Fruit fly (Drosophila melanogaster) whole organism, embryonic: ENCODE results near the gene Tps1.

Experiments
- Asciz ChIP-seq: fragments of 200-800 bp; sonication (Bioruptor generic); optimal IDR thresholded peaks from 2 replicates; lab custom pipeline; 2017; ENCODE audit warnings: missing biosample characterization, mild to moderate bottlenecking, missing genetic modification characterization, missing genetic modification reagents
- BEAF-32 ChIP-seq: fragments of 200-800 bp; sonication (Bioruptor generic); optimal IDR thresholded peaks from 3 replicates; lab custom pipeline; 2017; ENCODE audit warnings: missing biosample characterization, missing genetic modification characterization, mild to moderate bottlenecking, moderate library complexity, missing genetic modification reagents
- CG10366 ChIP-seq: fragments of 200-800 bp; sonication (Bioruptor generic); IDR thresholded peaks from 2 replicates; pipeline ENCODE4 v1.3.6; 2022; ENCODE audit warnings: missing biosample characterization, missing genetic modification characterization
- CG11247 ChIP-seq: fragments of 200-800 bp; sonication (Bioruptor generic); IDR thresholded peaks from 2 replicates; pipeline ENCODE4 v1.3.6; 2022; ENCODE audit warnings: missing biosample characterization, missing genetic modification characterization
- CG12104 ChIP-seq: fragments of 200-800 bp; sonication (Bioruptor generic); optimal IDR thresholded peaks from 3 replicates; lab custom pipeline; 2016; ENCODE audit warnings: missing biosample characterization, missing genetic modification characterization
- CG12744 ChIP-seq: fragments of 200-800 bp; sonication (Bioruptor generic); optimal IDR thresholded peaks from 2 replicates; lab custom pipeline; 2016; ENCODE audit warnings: missing biosample characterization, missing genetic modification characterization
- CG15073 ChIP-seq: fragments of 200-800 bp; sonication (Bioruptor generic); optimal IDR thresholded peaks from 2 replicates; lab custom pipeline; 2016; ENCODE audit warnings: missing biosample characterization, missing genetic modification characterization
- CG1529 ChIP-seq: fragments of 200-800 bp; sonication (Bioruptor generic); optimal IDR thresholded peaks from 3 replicates; lab custom pipeline; 2018; ENCODE audit warnings: missing biosample characterization, missing genetic modification characterization
- CG17612 ChIP-seq: fragments of 200-800 bp; sonication (Bioruptor generic); IDR thresholded peaks from 2 replicates; pipeline ENCODE4 v1.3.6; 2022; ENCODE audit warnings: missing biosample characterization, missing genetic modification characterization
- CG18011 ChIP-seq: fragments of 200-800 bp; sonication (Bioruptor generic); optimal IDR thresholded peaks from 2 replicates; lab custom pipeline; 2017; ENCODE audit warnings: missing biosample characterization, missing genetic modification characterization, mild to moderate bottlenecking, moderate library complexity, missing genotype
- CG31365 ChIP-seq: fragments of 200-800 bp; sonication (Bioruptor generic); optimal IDR thresholded peaks from 2 replicates; lab custom pipeline; 2018; ENCODE audit warnings: missing biosample characterization, mild to moderate bottlenecking, missing genetic modification characterization
- CG3838 ChIP-seq: fragments of 200-800 bp; sonication (Bioruptor generic); optimal IDR thresholded peaks from 3 replicates; lab custom pipeline; 2016; ENCODE audit warnings: missing biosample characterization, missing genetic modification characterization
- CG3847 ChIP-seq: fragments of 200-800 bp; sonication (Bioruptor generic); IDR thresholded peaks from 2 replicates; pipeline ENCODE4 v1.3.6; 2022; ENCODE audit warnings: missing biosample characterization, missing genetic modification characterization
- CG4360 ChIP-seq: fragments of 200-800 bp; sonication (Bioruptor generic); IDR thresholded peaks from 2 replicates; pipeline ENCODE4 v1.3.6; 2022; ENCODE audit warnings: missing biosample characterization, missing genetic modification characterization
- CG6854 ChIP-seq: fragments of 200-800 bp; sonication (Bioruptor generic); optimal IDR thresholded peaks from 3 replicates; lab custom pipeline; 2017; ENCODE audit warnings: missing biosample characterization, mild to moderate bottlenecking, missing genetic modification characterization
- CG7786 ChIP-seq: fragments of 200-800 bp; sonication (Bioruptor generic); optimal IDR thresholded peaks from 2 replicates; lab custom pipeline; 2016; ENCODE audit warnings: missing biosample characterization, missing genetic modification characterization
- CG8944 ChIP-seq: fragments of 200-800 bp; sonication (Bioruptor generic); optimal IDR thresholded peaks from 3 replicates; lab custom pipeline; 2016; ENCODE audit warnings: missing biosample characterization, missing genetic modification characterization
- CoRest ChIP-seq: fragments of 200-800 bp; sonication (Bioruptor generic); optimal IDR thresholded peaks from 3 replicates; lab custom pipeline; 2018; ENCODE audit warnings: missing biosample characterization, mild to moderate bottlenecking, missing genetic modification characterization, moderate library complexity
- HLH3B ChIP-seq: fragments of 200-800 bp; sonication (Bioruptor generic); IDR thresholded peaks from 2 replicates; pipeline ENCODE4 v1.3.6; 2022; ENCODE audit warnings: missing biosample characterization, missing genetic modification characterization
- HLH54F ChIP-seq: fragments of 200-800 bp; sonication (Bioruptor generic); optimal IDR thresholded peaks from 3 replicates; lab custom pipeline; 2016; ENCODE audit warnings: missing biosample characterization, missing genetic modification characterization
- Hey ChIP-seq: fragments of 200-800 bp; sonication (Bioruptor generic); optimal IDR thresholded peaks from 3 replicates; lab custom pipeline; 2018; ENCODE audit warnings: missing biosample characterization, mild to moderate bottlenecking, missing genetic modification characterization
- HmgD ChIP-seq: fragments of 200-800 bp; sonication (Bioruptor generic); optimal IDR thresholded peaks from 3 replicates; lab custom pipeline; 2016; ENCODE audit warnings: missing biosample characterization, missing genetic modification characterization
- Hr78 ChIP-seq, 2 experiments: fragments of 200-800 bp in 1 of 2; fragments of >200 bp in 1 of 2; sonication (Bioruptor generic) in 1 of 2; optimal IDR thresholded peaks; 2 replicates each; lab custom pipeline; 2017 to 2019; ENCODE audit warnings: missing biosample characterization in 2 of 2, missing genetic modification characterization in 2 of 2, mild to moderate bottlenecking in 1 of 2, moderate library complexity in 1 of 2
- Kr ChIP-seq: fragments of 200-800 bp; sonication (Bioruptor generic); optimal IDR thresholded peaks from 2 replicates; lab custom pipeline; 2017; ENCODE audit warnings: missing biosample characterization, mild to moderate bottlenecking, missing genetic modification characterization
- Max ChIP-seq: fragments of 200-800 bp; sonication (Bioruptor generic); optimal IDR thresholded peaks from 2 replicates; lab custom pipeline; 2016; ENCODE audit warnings: missing biosample characterization, mild to moderate bottlenecking, missing genetic modification characterization
- Meics ChIP-seq: fragments of 200-800 bp; sonication (Bioruptor generic); optimal IDR thresholded peaks from 2 replicates; lab custom pipeline; 2017; ENCODE audit warnings: missing biosample characterization, mild to moderate bottlenecking, missing genetic modification characterization
- Nf-YB ChIP-seq: fragments of 200-800 bp; sonication (Bioruptor generic); optimal IDR thresholded peaks from 3 replicates; lab custom pipeline; 2019; ENCODE audit warnings: missing biosample characterization, mild to moderate bottlenecking, missing genetic modification characterization, moderate library complexity
- NfI ChIP-seq: fragments of 200-800 bp; sonication (Bioruptor generic); optimal IDR thresholded peaks from 3 replicates; lab custom pipeline; 2018; ENCODE audit warnings: missing biosample characterization, mild to moderate bottlenecking, missing genetic modification characterization, moderate library complexity
- Six4 ChIP-seq: fragments of 200-800 bp; sonication (Bioruptor generic); optimal IDR thresholded peaks from 2 replicates; lab custom pipeline; 2016; ENCODE audit warnings: missing biosample characterization, missing genetic modification characterization
- Sry-β ChIP-seq: fragments of 200-800 bp; sonication (Bioruptor generic); optimal IDR thresholded peaks from 2 replicates; lab custom pipeline; 2018; ENCODE audit warnings: missing biosample characterization, mild to moderate bottlenecking, missing genetic modification characterization, moderate library complexity
- YL-1 ChIP-seq: fragments of 200-800 bp; sonication (Bioruptor generic); optimal IDR thresholded peaks from 3 replicates; lab custom pipeline; 2017; ENCODE audit warnings: missing biosample characterization, mild to moderate bottlenecking, missing genetic modification characterization
- ab ChIP-seq: fragments of 200-800 bp; sonication (Bioruptor generic); optimal IDR thresholded peaks from 2 replicates; lab custom pipeline; 2016; ENCODE audit warnings: missing biosample characterization, missing genetic modification characterization
- ac ChIP-seq: fragments of 200-800 bp; sonication (Bioruptor generic); optimal IDR thresholded peaks from 3 replicates; lab custom pipeline; 2017; ENCODE audit warnings: missing biosample characterization, mild to moderate bottlenecking, missing genetic modification characterization
- ash1 ChIP-seq: fragments of 200-800 bp; sonication (Bioruptor generic); optimal IDR thresholded peaks from 2 replicates; lab custom pipeline; 2018; ENCODE audit warnings: missing biosample characterization, mild to moderate bottlenecking, missing genetic modification characterization
- btn ChIP-seq: fragments of 200-800 bp; sonication (Bioruptor generic); optimal IDR thresholded peaks from 2 replicates; lab custom pipeline; 2016; ENCODE audit warnings: missing biosample characterization, missing genetic modification characterization
- cato ChIP-seq: fragments of 200-800 bp; sonication (Bioruptor generic); optimal IDR thresholded peaks from 2 replicates; lab custom pipeline; 2016; ENCODE audit warnings: missing biosample characterization, missing genetic modification characterization, borderline replicate concordance
- crc ChIP-seq: fragments of 200-800 bp; sonication (Bioruptor generic); optimal IDR thresholded peaks from 2 replicates; lab custom pipeline; 2016; ENCODE audit warnings: missing biosample characterization, missing genetic modification characterization
- dan ChIP-seq: fragments of 200-800 bp; sonication (Bioruptor generic); IDR thresholded peaks from 2 replicates; pipeline ENCODE4 v1.3.6; 2022; ENCODE audit warnings: missing biosample characterization, missing genetic modification characterization
- eyg ChIP-seq: fragments of 200-800 bp; sonication (Bioruptor generic); optimal IDR thresholded peaks from 3 replicates; lab custom pipeline; 2016; ENCODE audit warnings: missing biosample characterization, missing genetic modification characterization
- ftz-f1 ChIP-seq: fragments of 200-800 bp; sonication (Bioruptor generic); optimal IDR thresholded peaks from 2 replicates; lab custom pipeline; 2016; ENCODE audit warnings: missing biosample characterization, missing genetic modification characterization
- gcm2 ChIP-seq: fragments of 200-800 bp; sonication (Bioruptor generic); optimal IDR thresholded peaks from 2 replicates; lab custom pipeline; 2016; ENCODE audit warnings: missing biosample characterization, missing genetic modification characterization
- jumu ChIP-seq: fragments of 200-800 bp; sonication (Bioruptor generic); optimal IDR thresholded peaks from 3 replicates; lab custom pipeline; 2016; ENCODE audit warnings: missing biosample characterization, missing genetic modification characterization
- maf-S ChIP-seq: fragments of 200-800 bp; sonication (Bioruptor generic); optimal IDR thresholded peaks from 2 replicates; lab custom pipeline; 2016; ENCODE audit warnings: missing biosample characterization, missing genetic modification characterization
- nerfin-1 ChIP-seq: fragments of 200-800 bp; sonication (Bioruptor generic); optimal IDR thresholded peaks from 3 replicates; lab custom pipeline; 2019; ENCODE audit warnings: missing biosample characterization, mild to moderate bottlenecking, missing genetic modification characterization, moderate library complexity
- onecut ChIP-seq: fragments of 200-800 bp; sonication (Bioruptor generic); IDR thresholded peaks from 2 replicates; pipeline ENCODE4 v1.3.6; 2022; ENCODE audit warnings: missing biosample characterization, missing genetic modification characterization
- psq ChIP-seq: fragments of 200-800 bp; sonication (Bioruptor generic); optimal IDR thresholded peaks from 2 replicates; lab custom pipeline; 2017; ENCODE audit warnings: missing biosample characterization, missing genetic modification characterization
- tap ChIP-seq: fragments of 200-800 bp; optimal IDR thresholded peaks from 3 replicates; lab custom pipeline; 2019; ENCODE audit warnings: missing biosample characterization, mild to moderate bottlenecking, missing genetic modification characterization, moderate library complexity
- ttk ChIP-seq: fragments of 200-800 bp; sonication (Bioruptor generic); IDR thresholded peaks from 2 replicates; pipeline ENCODE4 v2.1.2; 2022; ENCODE audit warnings: missing biosample characterization, missing genetic modification characterization
- tup ChIP-seq: fragments of 200-800 bp; sonication (Bioruptor generic); optimal IDR thresholded peaks from 2 replicates; lab custom pipeline; 2016; ENCODE audit warnings: missing biosample characterization, mild to moderate bottlenecking, missing genetic modification characterization, moderate library complexity
- zen2 ChIP-seq: fragments of 200-800 bp; sonication (Bioruptor generic); IDR thresholded peaks from 3 replicates; pipeline ENCODE4 v1.3.6; 2022; ENCODE audit warnings: missing biosample characterization, missing genetic modification characterization; ENCODE audit not compliant: partially characterized antibody

Gene Tps1

dm6 chr2L:4350683-4351324 is 37.3 kb upstream of the Tps1 start (continued):
- 0 out of 2 replicates have a peak, but pooled peaks have one; percentile 9 for TF ChIP-seq CG10366 (GFP tag; lab: Robert Waterston, UW)
- TF ChIP-seq CG12744 (GFP tag; lab: Kevin White, UChicago) = peak; percentile 35
- TF ChIP-seq CG18011 (GFP tag; lab: Kevin White, UChicago) = no peak
- TF ChIP-seq ab = no peak
- TF ChIP-seq ash1 = no peak
- TF ChIP-seq jumu (GFP tag; lab: Kevin White, UChicago) = peak; percentile 66
- TF ChIP-seq psq (GFP tag; lab: Kevin White, UChicago) = no peak
- peak; percentile 42 for TF ChIP-seq CG12104
- peak; percentile 46 for TF ChIP-seq Six4 (GFP tag; lab: Kevin White, UChicago)
- no peak for TF ChIP-seq Meics (GFP tag; lab: Kevin White, UChicago)
- no peak for TF ChIP-seq CG11247 (GFP tag; lab: Robert Waterston, UW)
- peak; percentile 91 for TF ChIP-seq ac (GFP tag; lab: Kevin White, UChicago)
- peak; percentile 64 for TF ChIP-seq CG7786 (GFP tag; lab: Kevin White, UChicago)
- peak; percentile 9 for TF ChIP-seq CG1529 (GFP tag; lab: Kevin White, UChicago)
- no peak for TF ChIP-seq HLH3B
- TF ChIP-seq HLH54F = peak; percentile 35
- TF ChIP-seq nerfin-1 (tag; lab: Kevin White, UChicago) = peak; percentile 51
- no peak for TF ChIP-seq Hr78 (GFP tag; optimal IDR thresholded peaks at IDR 0.05; lab: Kevin White, UChicago)
- no peak for TF ChIP-seq ttk (GFP tag; lab: Robert Waterston, UW)
- peak; percentile 16 for TF ChIP-seq maf-S
- peak; percentile 63 for TF ChIP-seq CoRest (tag; lab: Kevin White, UChicago)
- no peak for TF ChIP-seq zen2 (GFP tag; lab: Robert Waterston, UW)
- TF ChIP-seq CG8944 = peak; percentile 49
- peak; percentile 49 for TF ChIP-seq Kr
- TF ChIP-seq onecut (GFP tag; lab: Robert Waterston, UW) = peak; percentile 61
- no peak for TF ChIP-seq eyg (GFP tag; lab: Kevin White, UChicago)
- peak; percentile 62 for TF ChIP-seq tup (GFP tag; lab: Kevin White, UChicago)
- TF ChIP-seq CG4360 (GFP tag; lab: Robert Waterston, UW) = peak; percentile 59
- TF ChIP-seq btn (GFP tag; lab: Kevin White, UChicago) = peak; percentile 20
- peak; percentile 63 for TF ChIP-seq Nf-YB (GFP tag; lab: Kevin White, UChicago)
- no peak for TF ChIP-seq CG31365 (tag; lab: Kevin White, UChicago)
- no peak for TF ChIP-seq HmgD (GFP tag; lab: Kevin White, UChicago)
- TF ChIP-seq YL-1 (GFP tag; lab: Kevin White, UChicago) = no peak
- no peak for TF ChIP-seq crc
- TF ChIP-seq ftz-f1 (GFP tag; lab: Kevin White, UChicago) = no peak
- no peak for TF ChIP-seq CG15073
- no peak for TF ChIP-seq CG6854 (GFP tag; lab: Kevin White, UChicago)
- TF ChIP-seq tap = no peak
- TF ChIP-seq BEAF-32 = no peak
- no peak; the same call in 1 of the 2 replicates for TF ChIP-seq dan (GFP tag; lab: Robert Waterston, UW)
- no peak for TF ChIP-seq Hey
- 0 out of 2 replicates have a peak, but pooled peaks have one; percentile 20 for TF ChIP-seq CG3847 (GFP tag; lab: Robert Waterston, UW)
- peak; percentile 5 for TF ChIP-seq cato (GFP tag; lab: Kevin White, UChicago)
- TF ChIP-seq CG17612 (GFP tag; lab: Robert Waterston, UW) = no peak; the same call in 1 of the 2 replicates
- TF ChIP-seq Max (GFP tag; lab: Kevin White, UChicago) = peak; percentile 68
- TF ChIP-seq Asciz (GFP tag; lab: Kevin White, UChicago) = no peak
- TF ChIP-seq NfI = no peak
- no peak for TF ChIP-seq CG3838 (GFP tag; lab: Kevin White, UChicago)
- no peak for TF ChIP-seq Sry-β (GFP tag; lab: Kevin White, UChicago)
- TF ChIP-seq gcm2 (GFP tag; lab: Kevin White, UChicago) = peak; percentile 3
